Fruit fly (Drosophila melanogaster) whole organism, embryonic: ENCODE results near the gene Hsp110.

ENCODE experiments used
- Ada2b ChIP-seq: fragments of 200-800 bp; sonication (Bioruptor generic); IDR thresholded peaks from 2 replicates; pipeline ENCODE4 v1.3.6; 2022; ENCODE audit warnings: missing biosample characterization, missing genetic modification characterization
- Bteb2 ChIP-seq: fragments of 200-800 bp; sonication (Bioruptor generic); optimal IDR thresholded peaks from 2 replicates; lab custom pipeline; 2016; ENCODE audit warnings: missing biosample characterization, missing genetic modification characterization
- CG10147 ChIP-seq: fragments of 200-800 bp; sonication (Bioruptor generic); optimal IDR thresholded peaks from 2 replicates; lab custom pipeline; 2019; ENCODE audit warnings: missing biosample characterization, mild to moderate bottlenecking, missing genetic modification characterization, moderate library complexity
- CG11504 ChIP-seq: fragments of 200-800 bp; sonication (Bioruptor generic); optimal IDR thresholded peaks from 3 replicates; lab custom pipeline; 2019; ENCODE audit warnings: missing biosample characterization, mild to moderate bottlenecking, missing genetic modification characterization, moderate library complexity
- CG12155 ChIP-seq: fragments of 200-800 bp; sonication (Bioruptor generic); optimal IDR thresholded peaks from 3 replicates; lab custom pipeline; 2016; ENCODE audit warnings: missing biosample characterization, missing genetic modification characterization
- CG12236 ChIP-seq: fragments of 200-800 bp; sonication (Bioruptor generic); optimal IDR thresholded peaks from 2 replicates; lab custom pipeline; 2016; ENCODE audit warnings: missing biosample characterization, missing genetic modification characterization
- CG13894 ChIP-seq: fragments of 200-800 bp; sonication (Bioruptor generic); optimal IDR thresholded peaks from 3 replicates; lab custom pipeline; 2018; ENCODE audit warnings: missing biosample characterization, mild to moderate bottlenecking, missing genetic modification characterization, moderate library complexity
- CG14965 ChIP-seq: fragments of 200-800 bp; sonication (Bioruptor generic); optimal IDR thresholded peaks from 2 replicates; lab custom pipeline; 2016; ENCODE audit warnings: missing biosample characterization, missing genetic modification characterization, borderline replicate concordance
- CG17802 ChIP-seq: fragments of 200-800 bp; sonication (Bioruptor generic); optimal IDR thresholded peaks from 2 replicates; lab custom pipeline; 2018; ENCODE audit warnings: missing biosample characterization, mild to moderate bottlenecking, missing genetic modification characterization, moderate library complexity
- CG17912 ChIP-seq: fragments of 200-800 bp; sonication (Bioruptor generic); optimal IDR thresholded peaks from 2 replicates; lab custom pipeline; 2018; ENCODE audit warnings: missing biosample characterization, mild to moderate bottlenecking, missing genetic modification characterization
- CG2120 ChIP-seq: fragments of 200-800 bp; sonication (Bioruptor generic); optimal IDR thresholded peaks from 3 replicates; lab custom pipeline; 2016; ENCODE audit warnings: missing biosample characterization, missing genetic modification characterization
- CG30020 ChIP-seq: fragments of 200-800 bp; optimal IDR thresholded peaks from 2 replicates; lab custom pipeline; 2019; ENCODE audit warnings: missing biosample characterization, mild to moderate bottlenecking, missing genetic modification characterization, moderate library complexity
- CG30431 ChIP-seq: fragments of 200-800 bp; sonication (Bioruptor generic); optimal IDR thresholded peaks from 2 replicates; lab custom pipeline; 2017; ENCODE audit warnings: missing biosample characterization, missing genetic modification characterization
- CG34224 ChIP-seq: fragments of 200-800 bp; sonication (Bioruptor generic); IDR thresholded peaks from 3 replicates; pipeline ENCODE4 v1.3.6; 2022; ENCODE audit warnings: missing biosample characterization, missing genetic modification characterization; ENCODE audit not compliant: partially characterized antibody
- CG3995 ChIP-seq: fragments of 200-800 bp; sonication (Bioruptor generic); optimal IDR thresholded peaks from 3 replicates; lab custom pipeline; 2016; ENCODE audit warnings: missing biosample characterization, missing genetic modification characterization
- CG4282 ChIP-seq: fragments of 200-800 bp; sonication (Bioruptor generic); optimal IDR thresholded peaks from 2 replicates; lab custom pipeline; 2016; ENCODE audit warnings: missing biosample characterization, missing genetic modification characterization
- CG6254 ChIP-seq: fragments of 200-800 bp; sonication (Bioruptor generic); optimal IDR thresholded peaks from 3 replicates; lab custom pipeline; 2017; ENCODE audit warnings: mild to moderate bottlenecking, missing biosample characterization, missing genetic modification reagents, missing genetic modification characterization
- CG6683 ChIP-seq: fragments of 200-800 bp; sonication (Bioruptor generic); optimal IDR thresholded peaks from 2 replicates; lab custom pipeline; 2017; ENCODE audit warnings: missing biosample characterization, mild to moderate bottlenecking, missing genetic modification characterization, missing genetic modification reagents
- CG6765 ChIP-seq: fragments of 200-800 bp; sonication (Bioruptor generic); optimal IDR thresholded peaks from 3 replicates; lab custom pipeline; 2017; ENCODE audit warnings: missing biosample characterization, mild to moderate bottlenecking, missing genetic modification characterization
- CG7556 ChIP-seq: fragments of 200-800 bp; sonication (Bioruptor generic); optimal IDR thresholded peaks from 2 replicates; lab custom pipeline; 2017; ENCODE audit warnings: missing biosample characterization, mild to moderate bottlenecking, missing genetic modification characterization
- D19B ChIP-seq: fragments of 200-800 bp; sonication (Bioruptor generic); optimal IDR thresholded peaks from 2 replicates; lab custom pipeline; 2017; ENCODE audit warnings: missing biosample characterization, mild to moderate bottlenecking, missing genetic modification characterization
- Dbx ChIP-seq: fragments of 200-800 bp; sonication (Bioruptor generic); IDR thresholded peaks from 3 replicates; pipeline ENCODE4 v1.3.6; 2022; ENCODE audit warnings: missing biosample characterization, missing genetic modification characterization
- Deaf1 ChIP-seq: fragments of 200-800 bp; optimal IDR thresholded peaks from 3 replicates; lab custom pipeline; 2019; ENCODE audit warnings: missing biosample characterization, mild to moderate bottlenecking, missing genetic modification characterization, moderate library complexity
- H15 ChIP-seq: fragments of 200-800 bp; sonication (Bioruptor generic); IDR thresholded peaks from 3 replicates; pipeline ENCODE4 v1.3.6; 2022; ENCODE audit warnings: missing biosample characterization, missing genetic modification characterization
- H2.0 ChIP-seq: fragments of 200-800 bp; sonication (Bioruptor generic); IDR thresholded peaks from 2 replicates; pipeline ENCODE4 v1.3.6; 2022; ENCODE audit warnings: missing biosample characterization, missing genetic modification characterization
- Hmx ChIP-seq: fragments of 200-800 bp; sonication (Bioruptor generic); optimal IDR thresholded peaks from 2 replicates; lab custom pipeline; 2016; ENCODE audit warnings: missing biosample characterization, missing genetic modification characterization
- Hr3 ChIP-seq: fragments of 200-800 bp; sonication (Bioruptor generic); optimal IDR thresholded peaks from 3 replicates; lab custom pipeline; 2016; ENCODE audit warnings: missing biosample characterization, missing genetic modification characterization
- MTF-1 ChIP-seq: fragments of 200-800 bp; sonication (Bioruptor generic); optimal IDR thresholded peaks from 2 replicates; lab custom pipeline; 2018; ENCODE audit warnings: missing biosample characterization, mild to moderate bottlenecking, missing genetic modification characterization, borderline replicate concordance
- Mes4 ChIP-seq: fragments of 200-800 bp; sonication (Bioruptor generic); optimal IDR thresholded peaks from 2 replicates; lab custom pipeline; 2016; ENCODE audit warnings: missing biosample characterization, missing genetic modification characterization
- Opbp ChIP-seq: fragments of 200-800 bp; sonication (Bioruptor generic); IDR thresholded peaks from 3 replicates; pipeline ENCODE4 v1.3.6; 2022; ENCODE audit warnings: missing biosample characterization, missing genetic modification characterization; ENCODE audit not compliant: partially characterized antibody
- Rx ChIP-seq: fragments of 200-800 bp; sonication (Bioruptor generic); IDR thresholded peaks from 2 replicates; pipeline ENCODE4 v1.3.6; 2022; ENCODE audit warnings: missing biosample characterization, missing genetic modification characterization
- YL-1 ChIP-seq: fragments of 200-800 bp; sonication (Bioruptor generic); optimal IDR thresholded peaks from 3 replicates; lab custom pipeline; 2017; ENCODE audit warnings: missing biosample characterization, mild to moderate bottlenecking, missing genetic modification characterization
- aop ChIP-seq: fragments of 200-800 bp; sonication (Bioruptor generic); IDR thresholded peaks from 2 replicates; pipeline ENCODE4 v1.3.6; 2022; ENCODE audit warnings: missing biosample characterization, missing genetic modification characterization
- chn ChIP-seq: fragments of 200-800 bp; sonication (Bioruptor generic); optimal IDR thresholded peaks from 2 replicates; lab custom pipeline; 2016; ENCODE audit warnings: missing biosample characterization, missing genetic modification characterization
- dm ChIP-seq: fragments of 200-800 bp; sonication (Bioruptor generic); optimal IDR thresholded peaks from 3 replicates; lab custom pipeline; 2016; ENCODE audit warnings: missing biosample characterization, missing genetic modification characterization
- grn ChIP-seq: fragments of 200-800 bp; sonication (Bioruptor generic); optimal IDR thresholded peaks from 3 replicates; lab custom pipeline; 2017; ENCODE audit warnings: missing biosample characterization, missing genetic modification characterization
- gsb ChIP-seq: fragments of 200-800 bp; sonication (Bioruptor generic); IDR thresholded peaks from 2 replicates; pipeline ENCODE4 v1.3.6; 2022; ENCODE audit warnings: missing biosample characterization, missing genetic modification characterization
- lilli ChIP-seq: fragments of 200-800 bp; sonication (Bioruptor generic); optimal IDR thresholded peaks from 3 replicates; lab custom pipeline; 2016; ENCODE audit warnings: missing biosample characterization, missing genetic modification characterization
- maf-S ChIP-seq: fragments of 200-800 bp; sonication (Bioruptor generic); optimal IDR thresholded peaks from 2 replicates; lab custom pipeline; 2016; ENCODE audit warnings: missing biosample characterization, missing genetic modification characterization
- pho ChIP-seq: fragments of 200-800 bp; sonication (Bioruptor generic); optimal IDR thresholded peaks from 2 replicates; lab custom pipeline; 2016; ENCODE audit warnings: missing biosample characterization, missing genetic modification characterization
- pros ChIP-seq: fragments of 200-800 bp; sonication (Bioruptor generic); optimal IDR thresholded peaks from 3 replicates; lab custom pipeline; 2019; ENCODE audit warnings: missing biosample characterization, mild to moderate bottlenecking, missing genetic modification characterization, moderate library complexity
- repo ChIP-seq: fragments of 200-800 bp; sonication (Bioruptor generic); optimal IDR thresholded peaks from 2 replicates; lab custom pipeline; 2016; ENCODE audit warnings: missing biosample characterization, missing genetic modification characterization
- ro ChIP-seq: fragments of 200-800 bp; sonication (Bioruptor generic); IDR thresholded peaks from 2 replicates; pipeline ENCODE4 v1.3.6; 2022; ENCODE audit warnings: missing biosample characterization, missing genetic modification characterization
- sens-2 ChIP-seq: fragments of 200-800 bp; sonication (Bioruptor generic); IDR thresholded peaks from 2 replicates; pipeline ENCODE4 v1.3.6; 2022; ENCODE audit warnings: missing biosample characterization, missing genetic modification characterization
- sim ChIP-seq: fragments of 200-800 bp; sonication (Bioruptor generic); IDR thresholded peaks from 2 replicates; pipeline ENCODE4 v1.3.6; 2022; ENCODE audit warnings: missing biosample characterization, missing genetic modification characterization
- sima ChIP-seq: fragments of 200-800 bp; sonication (Bioruptor generic); optimal IDR thresholded peaks from 2 replicates; lab custom pipeline; 2016; ENCODE audit warnings: missing biosample characterization, missing genetic modification characterization
- ttk ChIP-seq: fragments of 200-800 bp; sonication (Bioruptor generic); IDR thresholded peaks from 2 replicates; pipeline ENCODE4 v2.1.2; 2022; ENCODE audit warnings: missing biosample characterization, missing genetic modification characterization
- tup ChIP-seq: fragments of 200-800 bp; sonication (Bioruptor generic); optimal IDR thresholded peaks from 2 replicates; lab custom pipeline; 2016; ENCODE audit warnings: missing biosample characterization, mild to moderate bottlenecking, missing genetic modification characterization, moderate library complexity
- zen ChIP-seq: fragments of 200-800 bp; sonication (Bioruptor generic); optimal IDR thresholded peaks from 3 replicates; lab custom pipeline; 2018; ENCODE audit warnings: missing biosample characterization, mild to moderate bottlenecking, missing genetic modification characterization, moderate library complexity

Gene Hsp110

DNA sequence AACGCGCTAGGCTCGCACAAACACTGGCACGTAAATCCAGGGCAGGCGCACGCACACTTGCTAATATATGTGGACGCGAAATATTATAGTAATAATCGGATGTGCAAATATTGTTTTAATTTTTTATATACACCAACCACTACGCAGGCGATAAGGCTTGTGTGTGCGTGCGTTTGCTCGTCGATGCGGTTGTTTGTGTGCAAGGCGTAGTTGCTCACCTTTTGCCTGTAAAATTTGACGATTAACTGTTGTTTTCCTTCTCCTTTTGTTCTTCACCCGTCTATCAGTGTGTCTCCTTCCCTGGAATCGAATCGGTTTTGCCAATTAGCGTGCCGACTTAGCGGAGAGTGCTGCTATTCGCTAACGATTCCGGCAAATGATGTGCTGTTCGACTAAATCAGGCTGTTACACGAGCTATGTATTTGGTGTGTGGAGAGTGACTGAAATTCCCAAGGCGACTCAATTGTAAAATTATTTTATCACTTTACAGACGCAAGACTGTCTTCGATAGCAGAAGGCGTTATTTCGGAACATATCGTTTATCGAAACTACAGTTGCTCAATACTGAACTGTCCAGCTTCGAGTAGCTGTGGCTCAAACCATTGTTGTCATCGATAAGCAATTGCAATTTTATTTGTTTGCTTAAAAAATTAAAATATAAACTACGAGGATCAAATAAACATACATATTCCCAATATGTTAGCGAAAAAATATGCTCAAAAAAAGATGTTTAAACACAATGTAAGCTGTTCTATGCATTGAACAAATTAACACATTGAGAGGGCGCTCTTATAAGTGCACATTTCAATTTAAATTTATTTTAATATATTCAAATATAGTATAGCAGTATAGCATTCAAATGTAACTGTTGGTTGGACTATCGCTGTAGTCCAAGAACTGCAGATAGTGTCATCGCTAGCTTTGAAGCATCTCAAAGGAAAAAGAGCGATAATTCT, 5.4 kb upstream of the Hsp110 start, which contains the start of the genes CG6650 and endos (continued):
- peak; percentile 22 for TF ChIP-seq CG2120
- TF ChIP-seq chn (GFP tag; lab: Kevin White, UChicago): no peak
- TF ChIP-seq dm (GFP tag; lab: Kevin White, UChicago): no peak
- no peak for TF ChIP-seq gsb (GFP tag; lab: Robert Waterston, UW)
- TF ChIP-seq zen: peak; percentile 33
- no peak for TF ChIP-seq CG6683
- TF ChIP-seq pros: no peak
- peak; percentile 66; the same call in 2 of the 3 replicates for TF ChIP-seq CG34224 (GFP tag; lab: Robert Waterston, UW)
- peak; percentile 11 for TF ChIP-seq pho (GFP tag; lab: Kevin White, UChicago)
- TF ChIP-seq ro (GFP tag; lab: Robert Waterston, UW): no peak
- no peak for TF ChIP-seq tup (GFP tag; lab: Kevin White, UChicago)
- no peak for TF ChIP-seq CG30431
- peak; percentile 44 for TF ChIP-seq CG13894
- peak; percentile 8 for TF ChIP-seq Hr3 (GFP tag; lab: Kevin White, UChicago)
- TF ChIP-seq repo (GFP tag; lab: Kevin White, UChicago): no peak
- TF ChIP-seq Bteb2 (GFP tag; lab: Kevin White, UChicago): no peak
- TF ChIP-seq CG10147 (GFP tag; lab: Kevin White, UChicago): no peak
- peak; percentile 13 for TF ChIP-seq YL-1
- TF ChIP-seq maf-S (GFP tag; lab: Kevin White, UChicago): no peak
- TF ChIP-seq Rx (GFP tag; lab: Robert Waterston, UW): no peak
- TF ChIP-seq CG7556 (GFP tag; lab: Kevin White, UChicago): no peak
- TF ChIP-seq Mes4 (GFP tag; lab: Kevin White, UChicago): no peak
- TF ChIP-seq CG14965: no peak
- no peak for TF ChIP-seq sima
- peak; percentile 9 for TF ChIP-seq lilli (GFP tag; lab: Kevin White, UChicago)
- no peak for TF ChIP-seq CG17802 (tag; lab: Kevin White, UChicago)
- TF ChIP-seq Deaf1 (tag; lab: Kevin White, UChicago): peak; percentile 7
- TF ChIP-seq CG11504 (tag; lab: Kevin White, UChicago): no peak
- no peak for TF ChIP-seq CG6765 (GFP tag; lab: Kevin White, UChicago)
- no peak for TF ChIP-seq D19B (GFP tag; lab: Kevin White, UChicago)
- no peak for TF ChIP-seq ttk (GFP tag; lab: Robert Waterston, UW)
- no peak for TF ChIP-seq sens-2
- no peak for TF ChIP-seq CG12236
- TF ChIP-seq MTF-1 (GFP tag; lab: Kevin White, UChicago): no peak
- peak; percentile 29 for TF ChIP-seq CG3995 (GFP tag; lab: Kevin White, UChicago)
- no peak for TF ChIP-seq CG4282 (GFP tag; lab: Kevin White, UChicago)
- no peak for TF ChIP-seq Hmx (GFP tag; lab: Kevin White, UChicago)
- TF ChIP-seq H15: no peak
- peak; percentile 61 for TF ChIP-seq CG30020
- peak; percentile 24; the same call in 1 of the 3 replicates for TF ChIP-seq Dbx (GFP tag; lab: Robert Waterston, UW)
- TF ChIP-seq grn (GFP tag; lab: Kevin White, UChicago): peak; percentile 3
- peak; percentile 74 for TF ChIP-seq Opbp (GFP tag; lab: Robert Waterston, UW)
- peak; percentile 63 for TF ChIP-seq CG6254 (GFP tag; lab: Kevin White, UChicago)
- TF ChIP-seq CG12155: peak; percentile 40
- TF ChIP-seq sim (GFP tag; lab: Robert Waterston, UW): no peak
- no peak for TF ChIP-seq CG17912 (GFP tag; lab: Kevin White, UChicago)
- TF ChIP-seq aop (GFP tag; lab: Robert Waterston, UW): no peak
- no peak for TF ChIP-seq H2.0 (GFP tag; lab: Robert Waterston, UW)
- TF ChIP-seq Ada2b: no peak
